Worm (Caenorhabditis elegans): ENCODE results near the gene F40G12.7.
"Not testable (repeated sequence)": the region's sequence is repeated elsewhere in the genome, so short reads cannot be mapped to it uniquely, and the experiment has no call there.

The F40G12.7 gene

ce11 chrV:14299569-14300064, 25.2 kb downstream of the F40G12.7 start, which contains the start of the genes spig-3 and F14D7.12:
spig-3 (minus strand) TSS chrV:14299669.
F14D7.12 (plus strand) TSS chrV:14300014.
- TF ChIP-seq nhr-237 (tag; optimal IDR thresholded peaks at IDR 0.05) = no peak
- no peak for TF ChIP-seq ceh-82 (tag; optimal IDR thresholded peaks at IDR 0.05)
- TF ChIP-seq R02D3.7 (tag; optimal IDR thresholded peaks at IDR 0.05) = no peak
- no peak for TF ChIP-seq nhr-77 (tag; optimal IDR thresholded peaks at IDR 0.05)
- no peak for TF ChIP-seq unc-62 (GFP tag; optimal IDR thresholded peaks at IDR 0.05)
- no peak for TF ChIP-seq ceh-9 (tag; optimal IDR thresholded peaks at IDR 0.05)
- no peak for TF ChIP-seq ceh-16 (tag; optimal IDR thresholded peaks at IDR 0.05)
- TF ChIP-seq snpc-4 (tag; optimal IDR thresholded peaks at IDR 0.05) = no peak
- TF ChIP-seq nhr-25 (tag; optimal IDR thresholded peaks at IDR 0.05) = no peak
- TF ChIP-seq nhr-67 (tag; optimal IDR thresholded peaks at IDR 0.05) = no peak
- no peak for TF ChIP-seq egl-5 (tag; optimal IDR thresholded peaks at IDR 0.05)
- TF ChIP-seq elt-3 (tag; optimal IDR thresholded peaks at IDR 0.05) = no peak
- no peak for TF ChIP-seq ceh-28 (tag; optimal IDR thresholded peaks at IDR 0.05)
- no peak for TF ChIP-seq unc-39 (tag; optimal IDR thresholded peaks at IDR 0.05)
- no peak for TF ChIP-seq ama-1 (optimal IDR thresholded peaks at IDR 0.05)
- no peak for TF ChIP-seq skn-1 (tag; optimal IDR thresholded peaks at IDR 0.05)

ce11 chrV:14301076-14301475, 26.7 kb downstream of the F40G12.7 start, which contains the start of gene F14D7.6:
F14D7.6 (plus strand) TSS chrV:14301413.
- no peak for TF ChIP-seq ztf-11 (tag; optimal IDR thresholded peaks at IDR 0.05)
- TF ChIP-seq elt-2 (tag; optimal IDR thresholded peaks at IDR 0.05) = peak; percentile 59
- TF ChIP-seq hmg-11 (tag; optimal IDR thresholded peaks at IDR 0.05) = no peak
- TF ChIP-seq nhr-28 (tag; optimal IDR thresholded peaks at IDR 0.05) = no peak
- no peak for TF ChIP-seq jun-1 (tag; optimal IDR thresholded peaks at IDR 0.05)
- TF ChIP-seq pqm-1 (tag; optimal IDR thresholded peaks at IDR 0.05) = peak; percentile 33
- TF ChIP-seq nhr-25 (tag; optimal IDR thresholded peaks at IDR 0.05) = no peak
- TF ChIP-seq lin-15B (tag; optimal IDR thresholded peaks at IDR 0.05) = no peak

ce11 chrV:14306771-14307170, 32.4 kb downstream of the F40G12.7 start, which contains the start of gene spig-4:
spig-4 (minus strand) TSS chrV:14306871.
- not testable (repeated sequence) for TF ChIP-seq zag-1 (tag; optimal IDR thresholded peaks at IDR 0.05); nhr-43 (tag; optimal IDR thresholded peaks at IDR 0.05; ENCODE audit: poor library complexity, severe bottlenecking); pqm-1 (tag; optimal IDR thresholded peaks at IDR 0.05)

ce11 chrV:14308164-14308563, 33.8 kb downstream of the F40G12.7 start, which contains the start of gene spig-5:
spig-5 (plus strand) TSS chrV:14308464.
- TF ChIP-seq fos-1, ztf-4, elt-2 (tag; optimal IDR thresholded peaks at IDR 0.05): not testable (repeated sequence)

- TF ChIP-seq R02D3.7, jun-1, ztf-4 (tag; optimal IDR thresholded peaks at IDR 0.05): not testable (repeated sequence)
Measured at ce11 chrV:14309632-14310031, 35.3 kb downstream of the F40G12.7 start, which contains the start of gene F14D7.14. F14D7.14 (plus strand) TSS chrV:14309932.

- TF ChIP-seq fkh-10 (GFP tag; optimal IDR thresholded peaks at IDR 0.05) = no peak
- TF ChIP-seq nhr-28 (tag; optimal IDR thresholded peaks at IDR 0.05) = no peak
- TF ChIP-seq nhr-23 (tag; optimal IDR thresholded peaks at IDR 0.05) = no peak
- no peak for TF ChIP-seq ceh-9 (tag; optimal IDR thresholded peaks at IDR 0.05)
- TF ChIP-seq egl-27 (tag; optimal IDR thresholded peaks at IDR 0.05) = no peak
- no peak for TF ChIP-seq ZK546.5 (tag; optimal IDR thresholded peaks at IDR 0.05)
- no peak for TF ChIP-seq aly-2 (tag; optimal IDR thresholded peaks at IDR 0.05)
- no peak for TF ChIP-seq ceh-16 (tag; optimal IDR thresholded peaks at IDR 0.05)
- no peak for TF ChIP-seq tbx-2 (tag; optimal IDR thresholded peaks at IDR 0.05)
Measured at ce11 chrV:14311115-14311514, 36.7 kb downstream of the F40G12.7 start, which contains the start of gene ddn-3. ddn-3 (minus strand) TSS chrV:14311215.

All from whole organism, L3 larva.